Worm (Caenorhabditis elegans) whole organism, L4/young adult: ENCODE data around the gene ins-19.

Source experiments
- W03F9.2 ChIP-seq: fragments of 150-350 bp; optimal IDR thresholded peaks from 2 replicates; lab custom pipeline; 2014; ENCODE audit warnings: missing biosample characterization, missing genetic modification characterization
- dao-5 ChIP-seq: sonication (generic microtip); optimal IDR thresholded peaks from 2 replicates; lab custom pipeline; 2016; ENCODE audit warnings: missing genotype, missing genetic modification characterization, moderate library complexity, missing compliant biosample characterization
- him-1 ChIP-seq: sonication (generic microtip); optimal IDR thresholded peaks from 2 replicates; lab custom pipeline; 2016; ENCODE audit warnings: missing genotype, missing genetic modification reagents, missing genetic modification characterization, missing compliant biosample characterization

ce11 chrII:3117471-3117870, 8.8 kb downstream of the ins-19 start, which contains the start of gene T10D4.7:
- TF ChIP-seq him-1 (no peak), W03F9.2 (no peak), dao-5 (tag; lab: Kevin White, UChicago) (no peak)
